Fruit fly (Drosophila melanogaster) whole organism, pupa: ENCODE measurements around the gene Dph1.

Experiments used
- CG10348 ChIP-seq: fragments of 200-800 bp; sonication (Bioruptor generic); IDR thresholded peaks from 2 replicates; pipeline ENCODE4 v1.3.6; 2022; ENCODE audit warnings: missing biosample characterization, missing genetic modification characterization
- CG12605 ChIP-seq: fragments of 200-800 bp; sonication (Bioruptor generic); IDR thresholded peaks from 2 replicates; pipeline ENCODE4 v1.3.6; 2022; ENCODE audit warnings: missing biosample characterization, missing genetic modification characterization
- CG13204 ChIP-seq: fragments of 200-800 bp; sonication (Bioruptor generic); optimal IDR thresholded peaks from 2 replicates; lab custom pipeline; 2018; ENCODE audit warnings: missing biosample characterization, mild to moderate bottlenecking, missing genetic modification characterization, moderate library complexity
- CG14655 ChIP-seq: fragments of 200-800 bp; sonication (Bioruptor generic); optimal IDR thresholded peaks from 3 replicates; lab custom pipeline; 2017; ENCODE audit warnings: mild to moderate bottlenecking, missing biosample characterization, missing genetic modification reagents, missing genetic modification characterization
- CG15710 ChIP-seq: fragments of 200-800 bp; sonication (Bioruptor generic); optimal IDR thresholded peaks from 2 replicates; lab custom pipeline; 2018; ENCODE audit warnings: missing biosample characterization, mild to moderate bottlenecking, missing genetic modification characterization, moderate library complexity
- CG17806 ChIP-seq: fragments of 200-800 bp; sonication (Bioruptor generic); optimal IDR thresholded peaks from 2 replicates; lab custom pipeline; 2018; ENCODE audit warnings: missing biosample characterization, mild to moderate bottlenecking, missing genetic modification characterization, moderate library complexity
- CG32121 ChIP-seq: fragments of 200-800 bp; sonication (Bioruptor generic); IDR thresholded peaks from 2 replicates; pipeline ENCODE4 v1.3.6; 2022; ENCODE audit warnings: missing biosample characterization, missing genetic modification characterization
- CG34367 ChIP-seq: fragments of 200-800 bp; sonication (Bioruptor generic); optimal IDR thresholded peaks from 2 replicates; lab custom pipeline; 2018; ENCODE audit warnings: missing biosample characterization, mild to moderate bottlenecking, missing genetic modification characterization
- CG4496 ChIP-seq: fragments of 200-800 bp; sonication (Bioruptor generic); IDR thresholded peaks from 3 replicates; pipeline ENCODE4 v1.3.6; 2022; ENCODE audit warnings: missing biosample characterization, missing genetic modification characterization
- CG8159 ChIP-seq: fragments of 200-800 bp; sonication (Bioruptor generic); optimal IDR thresholded peaks from 3 replicates; lab custom pipeline; 2018; ENCODE audit warnings: missing biosample characterization, mild to moderate bottlenecking, missing genetic modification characterization, moderate library complexity
- CG8301 ChIP-seq: fragments of 200-800 bp; sonication (Bioruptor generic); optimal IDR thresholded peaks from 2 replicates; lab custom pipeline; 2018; ENCODE audit warnings: missing biosample characterization, mild to moderate bottlenecking, missing genetic modification characterization
- CG9948 ChIP-seq: fragments of 200-800 bp; sonication (Bioruptor generic); optimal IDR thresholded peaks from 2 replicates; lab custom pipeline; 2018; ENCODE audit warnings: missing biosample characterization, mild to moderate bottlenecking, missing genetic modification characterization, moderate library complexity
- EcR ChIP-seq: fragments of 200-800 bp; sonication (Bioruptor generic); optimal IDR thresholded peaks from 3 replicates; lab custom pipeline; 2019; ENCODE audit warnings: missing biosample characterization, missing genetic modification characterization, mild to moderate bottlenecking, moderate library complexity, missing genetic modification reagents
- Ets98B ChIP-seq: fragments of 200-800 bp; sonication (Bioruptor generic); IDR thresholded peaks from 2 replicates; pipeline ENCODE4 v1.3.6; 2022; ENCODE audit warnings: missing biosample characterization, missing genetic modification characterization
- Pif1A ChIP-seq: fragments of 200-800 bp; sonication (Bioruptor generic); optimal IDR thresholded peaks from 3 replicates; lab custom pipeline; 2016; ENCODE audit warnings: missing biosample characterization, missing genetic modification characterization
- Pif1B ChIP-seq: fragments of 200-800 bp; sonication (Bioruptor generic); optimal IDR thresholded peaks from 3 replicates; lab custom pipeline; 2016; ENCODE audit warnings: missing biosample characterization, missing genetic modification characterization
- Snoo ChIP-seq: fragments of 200-800 bp; sonication (Bioruptor generic); optimal IDR thresholded peaks from 3 replicates; lab custom pipeline; 2017; ENCODE audit warnings: missing biosample characterization, mild to moderate bottlenecking, missing genetic modification characterization, inconsistent platforms
- fd96Ca ChIP-seq: fragments of 200-800 bp; sonication (Bioruptor generic); IDR thresholded peaks from 3 replicates; pipeline ENCODE4 v1.3.6; 2022; ENCODE audit warnings: missing biosample characterization, missing genetic modification characterization
- rn ChIP-seq: fragments of 200-800 bp; sonication (Bioruptor generic); IDR thresholded peaks from 2 replicates; pipeline ENCODE4 v1.3.6; 2022; ENCODE audit warnings: missing biosample characterization, missing genetic modification characterization

Dph1 gene

dm6 chr3L:11716899-11717298, 20.1 kb upstream of the Dph1 start:
- no peak for TF ChIP-seq CG14655 (GFP tag; lab: Kevin White, UChicago)
- TF ChIP-seq EcR (GFP tag; lab: Kevin White, UChicago): peak; percentile 28
- no peak for TF ChIP-seq CG32121 (GFP tag; lab: Robert Waterston, UW)
- TF ChIP-seq Pif1A (GFP tag; lab: Kevin White, UChicago): no peak

DNA sequence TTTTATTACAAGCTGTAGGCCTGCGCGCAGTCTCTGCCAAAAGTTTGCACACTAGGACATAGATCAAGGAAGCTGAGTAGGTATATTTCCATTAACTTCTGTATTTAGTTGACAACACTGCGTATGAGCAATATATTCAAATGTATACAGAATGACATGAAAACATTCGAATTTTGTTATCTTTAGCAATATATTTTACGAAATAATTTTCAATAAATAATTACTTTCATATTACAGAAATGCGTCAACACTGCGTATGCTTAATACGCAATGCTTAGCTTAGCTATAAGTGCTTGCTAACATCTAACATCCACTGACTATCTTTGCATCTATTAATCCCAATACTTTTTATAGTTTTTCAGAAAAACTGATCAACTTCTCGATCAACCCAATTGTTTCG, 19.6 kb upstream of the Dph1 start:
- TF ChIP-seq CG13204 (GFP tag; lab: Kevin White, UChicago) (peak; percentile 8), Ets98B (GFP tag; lab: Robert Waterston, UW) (no peak), rn (GFP tag; lab: Robert Waterston, UW) (no peak), CG32121 (GFP tag; lab: Robert Waterston, UW) (no peak), CG15710 (tag; lab: Kevin White, UChicago) (peak; percentile 30), CG8159 (tag; lab: Kevin White, UChicago) (peak; percentile 60), CG14655 (GFP tag; lab: Kevin White, UChicago) (peak; percentile 41), CG8301 (peak; percentile 35), CG4496 (GFP tag; lab: Robert Waterston, UW) (0 out of 3 replicates have a peak, but pooled peaks have one; percentile 6)

DNA sequence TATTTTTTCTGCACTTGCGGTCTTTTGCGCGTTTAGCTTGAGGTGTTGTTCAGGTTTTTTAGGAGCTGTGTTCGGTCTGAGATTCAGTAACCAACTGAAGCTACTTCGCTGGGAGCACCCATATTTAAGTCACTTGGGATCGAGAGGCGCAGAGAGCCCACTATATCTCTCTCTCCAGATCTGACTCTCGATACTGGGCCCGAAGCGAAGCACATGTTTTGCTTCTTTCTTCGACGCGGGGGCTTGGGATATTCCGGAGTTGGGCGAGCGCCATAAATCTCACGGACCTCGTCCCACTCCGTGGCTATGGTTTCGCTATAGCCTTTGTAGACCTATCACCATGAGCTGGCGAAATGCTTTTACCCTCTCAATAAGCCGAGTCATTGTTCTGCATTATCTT, 18.4 kb upstream of the Dph1 start, which contains the start of gene CG14132:
Gene CG14132 (minus strand): TSS at position 99 of the 400 bp plus-strand sequence.
- TF ChIP-seq EcR (GFP tag; lab: Kevin White, UChicago): peak; percentile 43
- TF ChIP-seq Ets98B (GFP tag; lab: Robert Waterston, UW): no peak
- no peak for TF ChIP-seq Pif1A (GFP tag; lab: Kevin White, UChicago)
- no peak for TF ChIP-seq rn (GFP tag; lab: Robert Waterston, UW)
- no peak for TF ChIP-seq CG10348
- TF ChIP-seq Pif1B (GFP tag; lab: Kevin White, UChicago): no peak
- 0 out of 3 replicates have a peak, but pooled peaks have one; percentile 30 for TF ChIP-seq CG4496 (GFP tag; lab: Robert Waterston, UW)
- peak; percentile 36; the same call in 1 of the 3 replicates for TF ChIP-seq fd96Ca (GFP tag; lab: Robert Waterston, UW)
- TF ChIP-seq CG14655 (GFP tag; lab: Kevin White, UChicago): no peak
- TF ChIP-seq CG17806 (tag; lab: Kevin White, UChicago): no peak

dm6 chr3L:11712839-11713238, 16.1 kb upstream of the Dph1 start:
- TF ChIP-seq fd96Ca (GFP tag; lab: Robert Waterston, UW): no peak
- no peak for TF ChIP-seq Snoo (tag; lab: Kevin White, UChicago)
- peak; percentile 47 for TF ChIP-seq CG17806 (tag; lab: Kevin White, UChicago)
- peak; percentile 55 for TF ChIP-seq CG8159 (tag; lab: Kevin White, UChicago)
- TF ChIP-seq Ets98B (GFP tag; lab: Robert Waterston, UW): no peak
- peak; percentile 23 for TF ChIP-seq CG14655 (GFP tag; lab: Kevin White, UChicago)
- no peak for TF ChIP-seq CG4496 (GFP tag; lab: Robert Waterston, UW)
- peak; percentile 56 for TF ChIP-seq CG9948 (tag; lab: Kevin White, UChicago)
- TF ChIP-seq CG12605 (GFP tag; lab: Robert Waterston, UW): no peak
- peak; percentile 6 for TF ChIP-seq EcR (GFP tag; lab: Kevin White, UChicago)
- TF ChIP-seq CG8301: no peak
- no peak for TF ChIP-seq CG15710 (tag; lab: Kevin White, UChicago)
- TF ChIP-seq Pif1B (GFP tag; lab: Kevin White, UChicago): no peak
- peak; percentile 13 for TF ChIP-seq CG34367
- peak; percentile 33 for TF ChIP-seq Pif1A (GFP tag; lab: Kevin White, UChicago)
- no peak for TF ChIP-seq CG13204 (GFP tag; lab: Kevin White, UChicago)

dm6 chr3L:11711789-11712188, 15.0 kb upstream of the Dph1 start:
- no peak for TF ChIP-seq CG14655 (GFP tag; lab: Kevin White, UChicago)
- no peak for TF ChIP-seq CG8301
- no peak for TF ChIP-seq CG15710 (tag; lab: Kevin White, UChicago)
- TF ChIP-seq CG12605 (GFP tag; lab: Robert Waterston, UW): no peak
- no peak for TF ChIP-seq Pif1B (GFP tag; lab: Kevin White, UChicago)
- no peak for TF ChIP-seq CG10348
- no peak for TF ChIP-seq CG17806 (tag; lab: Kevin White, UChicago)
- TF ChIP-seq CG8159 (tag; lab: Kevin White, UChicago): no peak
- TF ChIP-seq CG4496 (GFP tag; lab: Robert Waterston, UW): 0 out of 3 replicates have a peak, but pooled peaks have one; percentile 24

DNA sequence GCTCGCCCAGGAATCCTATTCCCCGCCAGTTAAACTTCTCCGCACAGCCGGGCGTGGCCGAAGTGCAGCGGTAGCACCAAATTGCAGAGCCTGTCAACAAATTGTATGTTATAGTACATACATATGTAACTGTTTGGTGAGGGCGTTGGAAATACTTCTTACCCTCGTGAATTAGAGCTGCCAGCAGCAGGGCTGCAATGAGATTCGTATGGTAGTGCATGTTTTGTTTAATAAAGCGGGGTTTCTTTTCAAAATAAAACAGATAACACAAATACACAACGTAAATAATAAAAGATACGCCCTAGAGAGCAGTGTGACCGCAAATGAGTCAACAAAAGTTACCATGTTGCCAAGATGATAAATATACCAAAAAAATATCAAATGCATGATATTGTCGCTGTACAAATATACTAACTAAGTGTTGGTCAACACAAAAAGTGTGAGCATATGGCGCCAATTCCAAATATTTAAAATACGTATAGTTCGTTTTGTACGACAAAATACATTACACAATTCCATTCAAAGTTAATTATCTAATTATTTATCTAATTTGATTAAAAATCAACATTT, 14.4 kb upstream of the Dph1 start, which contains the start of gene crim:
Gene crim (minus strand): TSS at position 328 of the 570 bp plus-strand sequence.
- TF ChIP-seq CG12605 (GFP tag; lab: Robert Waterston, UW): peak; percentile 9; the same call in 1 of the 2 replicates
- no peak for TF ChIP-seq CG32121 (GFP tag; lab: Robert Waterston, UW)
- TF ChIP-seq Pif1A (GFP tag; lab: Kevin White, UChicago): no peak
- TF ChIP-seq, all 21 proteins: peak for 1

DNA sequence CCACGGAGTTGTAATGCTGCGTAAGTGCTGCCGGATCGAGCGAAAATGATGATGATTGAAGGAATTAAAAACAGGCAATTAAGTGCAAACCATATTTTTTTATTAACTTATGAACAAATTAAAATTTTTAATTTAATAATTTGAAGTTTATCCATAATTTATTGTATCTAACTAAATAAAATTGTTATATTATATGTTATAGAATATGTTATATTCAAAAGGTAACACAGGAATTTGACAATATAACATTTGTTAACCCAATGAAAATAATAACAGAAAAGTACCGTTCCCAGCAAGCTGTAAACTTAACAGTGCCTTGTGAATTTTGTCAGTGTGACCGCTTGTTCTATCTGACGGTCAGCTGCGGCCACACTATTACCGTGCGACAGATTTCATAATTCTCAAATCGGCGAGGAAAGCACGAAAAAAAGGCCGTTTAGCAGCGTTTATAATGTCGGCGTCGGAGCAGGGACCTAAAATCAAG, 11.9 kb upstream of the Dph1 start, which contains the start of the genes Ccdc56 and mtTFB1:
Gene Ccdc56 (plus strand): TSS at position 347 of the 484 bp plus-strand sequence.
Gene mtTFB1 (plus strand): TSS at position 347 of the 484 bp plus-strand sequence.
- peak; percentile 47; the same call in 2 of the 3 replicates for TF ChIP-seq CG4496 (GFP tag; lab: Robert Waterston, UW)
- TF ChIP-seq fd96Ca (GFP tag; lab: Robert Waterston, UW): no peak
